Fruit fly (Drosophila melanogaster) whole organism, embryonic: ENCODE data around the gene CG43318.

Source experiments
- CG1647 ChIP-seq: fragments of 200-800 bp; sonication (Bioruptor generic); optimal IDR thresholded peaks from 3 replicates; lab custom pipeline; 2016; ENCODE audit warnings: missing biosample characterization, missing genetic modification characterization
- D19B ChIP-seq: fragments of 200-800 bp; sonication (Bioruptor generic); optimal IDR thresholded peaks from 2 replicates; lab custom pipeline; 2017; ENCODE audit warnings: missing biosample characterization, mild to moderate bottlenecking, missing genetic modification characterization
- gsb-n ChIP-seq: fragments of 200-800 bp; sonication (Bioruptor generic); optimal IDR thresholded peaks from 3 replicates; lab custom pipeline; 2018; ENCODE audit warnings: missing biosample characterization, mild to moderate bottlenecking, missing genetic modification characterization

DNA sequence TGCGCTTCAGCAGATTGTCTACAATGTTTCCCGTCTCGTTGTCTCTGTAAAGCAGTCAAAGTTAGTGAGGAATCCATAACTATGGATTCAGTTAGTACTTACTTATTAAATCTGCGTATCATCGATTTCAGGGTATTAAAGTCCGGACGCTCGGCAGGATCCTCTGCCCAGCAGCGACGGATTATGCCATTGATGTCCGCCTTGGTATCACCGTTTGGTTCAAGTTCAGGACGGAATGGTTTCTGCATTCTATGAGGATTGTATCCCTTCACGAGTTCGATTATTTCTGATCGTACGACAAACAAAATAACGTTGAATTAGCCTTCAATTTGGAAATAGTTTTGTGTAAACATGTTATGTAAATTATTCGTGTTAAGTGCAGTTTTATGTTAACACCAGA, 26.7 kb upstream of the CG43318 start, which contains the start of gene CG9632:
- TF ChIP-seq D19B (GFP tag; lab: Kevin White, UChicago) (no peak), gsb-n (tag; lab: Kevin White, UChicago) (no peak), CG1647 (GFP tag; lab: Kevin White, UChicago) (no peak)
